Fruit fly (Drosophila melanogaster): Measurements from ENCODE around the gene Herc4.
A peak's percentile ranks its signal among the peaks of the same experiment; 100 is the strongest.

The Herc4 gene

DNA sequence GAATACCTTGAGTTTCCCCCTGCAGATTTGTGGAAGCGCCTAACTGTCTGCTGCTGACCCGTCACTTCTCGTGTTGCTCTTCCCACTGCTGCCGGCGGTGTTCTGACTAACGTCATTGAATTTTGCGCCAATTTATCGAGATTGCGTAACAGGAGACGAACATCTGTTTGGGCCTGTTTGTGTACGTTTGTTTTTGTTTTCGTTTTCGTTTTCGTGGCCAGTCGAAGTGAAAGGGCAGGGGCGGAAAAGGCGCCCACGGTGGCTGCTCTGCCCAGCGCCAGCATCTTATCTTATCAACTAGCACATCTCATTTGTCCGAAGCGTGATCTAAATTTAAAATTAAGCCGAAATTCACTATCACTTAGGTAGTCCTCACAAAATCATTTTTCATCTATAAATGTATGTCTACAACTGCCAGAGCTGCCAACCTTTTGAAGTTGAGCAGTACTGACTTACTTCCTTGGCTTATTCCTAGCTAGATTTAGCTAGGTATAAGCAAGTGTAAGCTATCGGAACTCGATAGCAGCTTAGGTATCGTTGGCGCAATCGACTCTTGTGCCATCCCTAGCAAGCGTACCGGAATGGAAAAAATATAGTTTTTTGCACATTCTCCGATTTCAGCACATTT lies 6.4 kb upstream of the Herc4 start, which contains the start of the genes Ctr9 and Nt5a:
Gene Ctr9, plus strand, starts transcription at position 220 of the 628 bp plus-strand sequence.
Gene Nt5a, minus strand, starts transcription at position 414 of the 628 bp plus-strand sequence.
- peak; percentile 14 for TF ChIP-seq CG17801 (GFP tag; optimal IDR thresholded peaks at IDR 0.05; ENCODE audit: partially characterized antibody)

DNA sequence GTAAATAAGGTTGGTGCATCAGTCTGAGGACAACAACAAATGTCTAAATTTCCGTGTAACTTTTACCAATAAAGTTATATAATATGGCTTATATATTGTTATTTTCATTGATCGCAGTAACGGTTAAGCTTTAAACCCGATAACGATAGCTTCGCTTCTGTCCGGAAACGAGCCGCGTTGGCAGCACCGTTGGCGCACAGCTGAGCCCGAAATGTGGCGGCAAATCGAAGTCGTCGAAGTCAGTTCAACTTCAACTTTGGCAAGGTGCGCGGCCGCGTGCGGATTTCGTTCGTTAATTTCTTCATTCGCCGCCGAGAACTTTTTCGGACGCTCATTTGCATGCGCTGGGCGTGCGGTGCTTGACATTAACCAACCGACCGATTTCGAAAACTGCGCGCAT lies 4.7 kb downstream of the Herc4 start, which contains the start of gene Myo61F:
Gene Myo61F, plus strand, starts transcription at position 240 of the 400 bp plus-strand sequence.
- peak; percentile 13 for TF ChIP-seq CG17801 (GFP tag; optimal IDR thresholded peaks at IDR 0.05; ENCODE audit: partially characterized antibody)

DNA sequence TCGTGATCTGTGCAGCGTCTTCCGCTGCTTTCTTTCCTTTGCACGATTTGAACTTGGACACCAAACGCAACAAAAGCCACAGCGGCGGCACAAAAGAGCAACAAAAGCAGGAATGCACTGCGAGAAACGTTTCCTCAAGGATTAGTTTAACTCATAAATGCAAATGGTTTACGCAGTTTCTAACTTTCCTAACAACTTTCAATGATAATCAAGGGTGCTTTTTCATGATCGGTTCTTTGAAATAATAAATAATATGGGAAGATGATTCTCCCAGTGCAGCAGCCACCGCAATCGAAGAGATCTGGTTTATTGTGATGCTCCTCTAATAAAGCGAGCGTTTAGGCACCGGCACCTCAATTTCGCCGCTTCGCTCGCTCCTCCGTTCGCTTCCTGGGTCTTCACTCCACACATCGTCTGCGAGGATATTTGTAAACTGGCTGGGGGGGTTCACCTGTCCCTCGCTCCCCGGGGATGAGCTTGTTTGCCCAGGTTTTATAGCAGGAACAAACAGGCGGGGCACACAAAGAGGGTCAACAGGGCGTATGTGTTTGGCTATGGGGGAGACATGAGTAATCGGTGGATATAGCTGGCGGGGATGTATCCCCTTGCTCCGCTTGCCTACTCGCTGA lies 5.7 kb downstream of the Herc4 start:
- TF ChIP-seq CG17801 (GFP tag; optimal IDR thresholded peaks at IDR 0.05; ENCODE audit: partially characterized antibody): no peak

DNA sequence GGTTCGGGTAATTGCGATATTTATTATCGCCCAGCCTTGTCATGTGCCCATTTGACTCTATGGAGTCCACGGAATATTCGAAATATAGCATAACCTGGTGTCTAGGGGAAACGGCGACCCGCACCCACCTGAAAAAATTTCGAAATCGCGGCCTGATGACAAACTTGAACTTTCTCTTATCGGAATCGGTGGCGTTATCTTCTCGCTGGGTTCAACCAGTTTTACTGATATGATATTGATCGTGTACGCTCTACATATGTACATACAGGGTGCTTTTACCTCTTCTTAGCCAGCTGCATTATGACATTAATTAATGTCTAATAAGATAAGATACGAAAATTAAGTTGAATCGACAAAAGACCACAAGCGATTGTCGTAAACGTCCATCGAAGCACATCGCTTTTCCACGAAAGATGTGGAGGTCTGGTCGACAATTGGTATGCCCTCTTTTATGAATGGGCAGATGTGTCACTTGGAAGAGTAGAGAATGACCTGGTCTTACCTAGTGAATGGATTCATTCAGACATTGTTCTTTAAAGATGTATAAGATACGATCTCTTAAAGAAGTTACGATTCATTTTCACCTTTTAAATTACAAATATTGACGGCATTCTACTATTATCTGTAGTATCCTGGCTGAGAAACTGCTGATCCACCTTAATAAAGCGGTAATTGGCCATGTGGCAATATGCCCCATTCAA lies 6.9 kb downstream of the Herc4 start:
- TF ChIP-seq CG17801 (GFP tag; optimal IDR thresholded peaks at IDR 0.05; ENCODE audit: partially characterized antibody): peak; percentile 62

DNA sequence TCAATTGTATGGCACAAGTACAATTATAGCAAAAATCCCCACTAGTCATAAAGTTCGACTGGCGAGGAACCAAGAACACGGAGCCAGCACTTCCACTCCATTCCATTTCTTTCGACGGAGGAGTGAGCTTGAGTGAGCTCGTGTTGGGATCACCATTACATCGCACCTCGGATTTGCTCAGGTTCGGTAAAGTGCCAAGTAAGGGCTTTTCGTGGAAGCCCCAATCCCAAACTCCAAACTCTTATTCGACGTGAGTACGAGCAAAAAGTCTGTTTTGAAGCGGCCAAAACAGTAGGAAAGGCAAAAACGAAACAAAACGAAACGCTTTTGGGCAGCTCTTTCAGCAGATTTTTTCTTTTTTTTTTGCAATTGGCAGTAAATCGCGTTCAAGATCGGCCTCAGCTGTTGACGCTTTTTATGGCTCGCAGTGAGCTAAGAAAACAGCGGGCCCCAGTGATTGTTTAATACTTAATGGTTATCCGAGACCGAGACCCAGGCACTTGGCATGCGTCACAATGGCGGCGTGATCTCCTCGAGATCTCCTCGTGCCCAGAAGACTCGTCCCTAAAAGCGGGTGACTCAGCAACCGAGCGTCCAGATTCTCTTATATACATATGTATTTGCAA lies 7.5 kb downstream of the Herc4 start:
- TF ChIP-seq CG17801 (GFP tag; optimal IDR thresholded peaks at IDR 0.05; ENCODE audit: partially characterized antibody): no peak

DNA sequence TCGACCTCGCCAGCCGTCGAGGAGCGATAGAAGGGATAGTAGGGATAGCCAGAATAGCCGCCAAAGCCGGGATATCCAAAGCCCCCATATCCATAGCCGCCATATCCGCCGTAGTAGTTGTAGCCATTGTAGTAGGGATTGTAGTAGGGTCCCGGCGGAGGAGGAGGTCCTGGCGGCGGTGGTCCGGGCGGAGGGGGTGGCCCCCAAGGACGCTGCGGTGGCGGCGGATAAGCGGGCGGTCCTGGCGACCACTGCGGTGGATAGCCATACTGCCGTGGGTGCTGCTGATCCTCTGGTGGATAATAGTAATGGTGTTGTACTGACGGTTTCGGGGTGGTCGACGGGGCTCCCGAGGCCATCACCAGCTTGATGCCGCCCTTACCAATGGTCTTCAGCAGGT lies 8.7 kb downstream of the Herc4 start:
- no peak for TF ChIP-seq CG17801 (GFP tag; optimal IDR thresholded peaks at IDR 0.05; ENCODE audit: partially characterized antibody)

DNA sequence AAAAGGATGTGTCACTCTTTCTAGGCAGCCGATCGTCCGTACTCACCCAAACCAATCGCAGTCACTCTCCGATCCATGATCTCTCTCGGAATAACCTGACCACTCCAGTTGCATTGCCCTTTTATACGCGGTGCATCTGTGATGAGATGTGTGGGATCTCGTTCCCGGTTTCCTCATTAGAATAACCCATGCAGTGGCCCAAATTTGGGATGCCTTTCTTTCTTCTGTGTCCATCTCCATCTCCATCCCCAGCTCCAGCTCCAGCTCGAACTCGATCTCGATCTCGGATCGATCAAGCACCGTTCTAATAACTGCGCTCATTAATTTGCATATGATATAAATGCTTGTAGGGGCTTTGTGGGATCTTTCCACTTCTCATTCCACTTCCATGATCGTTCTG lies 9.2 kb downstream of the Herc4 start, which contains the start of gene CG9184:
Gene CG9184, minus strand, starts transcription at position 101 of the 400 bp plus-strand sequence.
- TF ChIP-seq CG17801 (GFP tag; optimal IDR thresholded peaks at IDR 0.05; ENCODE audit: partially characterized antibody): no peak

DNA sequence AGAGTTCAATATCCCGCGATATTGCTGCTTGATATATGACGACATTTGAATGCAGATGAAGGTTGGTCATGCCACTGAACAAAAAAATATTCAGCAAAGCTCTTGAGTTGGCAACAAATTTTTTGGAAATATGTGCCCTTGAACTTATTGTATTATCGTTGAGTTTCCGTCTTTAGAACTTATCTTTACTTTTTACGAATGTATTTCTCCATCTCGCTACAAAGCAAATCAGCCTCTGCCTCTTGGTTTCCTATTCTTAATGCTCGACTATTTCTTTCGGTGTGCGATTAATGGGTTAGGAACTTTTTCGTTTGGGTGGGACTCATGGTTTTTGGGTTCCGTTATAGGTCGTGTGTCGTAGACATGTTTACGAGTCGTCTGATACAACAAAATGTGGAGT lies 9.6 kb downstream of the Herc4 start:
- TF ChIP-seq CG17801 (GFP tag; optimal IDR thresholded peaks at IDR 0.05; ENCODE audit: partially characterized antibody): no peak

DNA sequence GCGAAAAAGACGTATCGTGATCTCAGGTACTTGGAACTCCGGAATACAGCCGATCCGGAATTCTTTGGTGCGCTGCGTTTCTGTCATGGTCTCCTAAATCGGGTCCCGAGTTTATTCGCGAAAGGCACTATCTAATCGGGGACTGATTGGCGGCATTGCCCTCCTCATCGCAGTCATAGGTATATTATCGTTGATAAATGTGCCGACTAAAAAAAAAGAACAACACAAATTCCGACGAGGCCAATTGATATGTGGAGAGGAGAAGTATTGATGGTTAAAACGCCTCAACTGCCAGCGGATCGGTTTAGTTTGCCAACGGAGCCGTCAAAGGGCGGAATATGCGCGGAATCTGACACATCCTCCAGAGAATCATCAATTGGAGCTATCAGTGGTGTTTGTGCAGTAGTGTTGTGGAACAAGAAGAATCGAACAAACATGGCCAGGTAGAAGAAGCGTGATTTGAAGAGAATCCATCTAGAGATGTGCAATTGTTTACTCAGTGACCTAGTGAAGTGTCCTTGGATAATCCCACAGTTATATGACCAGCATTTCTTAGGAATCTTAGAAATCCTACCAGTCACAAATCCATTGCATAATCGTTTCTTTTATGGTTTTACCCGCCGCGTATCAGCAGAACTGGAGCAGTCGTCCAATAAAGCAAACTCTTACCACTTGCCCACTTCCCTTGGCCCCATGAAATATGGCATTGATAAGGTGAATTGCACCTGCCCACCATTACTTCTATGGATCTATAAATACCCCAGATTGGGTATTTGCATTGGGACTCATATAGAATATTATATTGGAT lies 11.5 kb downstream of the Herc4 start:
- no peak for TF ChIP-seq CG17801 (GFP tag; optimal IDR thresholded peaks at IDR 0.05; ENCODE audit: partially characterized antibody)

DNA sequence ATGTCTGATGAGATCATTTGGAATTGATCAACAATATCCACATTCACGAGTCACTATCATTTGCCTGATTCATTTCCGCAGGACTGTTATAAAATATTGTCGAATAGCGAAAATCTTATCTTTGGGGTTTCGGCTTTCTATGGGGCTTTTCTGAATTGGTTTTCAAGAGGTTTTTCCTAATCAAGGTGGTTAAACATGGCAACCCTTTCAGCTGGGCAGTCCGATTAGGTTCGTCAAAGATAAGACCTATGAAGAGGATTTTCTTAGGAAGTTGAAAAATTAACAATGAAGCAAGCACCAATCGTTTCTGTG lies 12.1 kb downstream of the Herc4 start:
- no peak for TF ChIP-seq CG17801 (GFP tag; optimal IDR thresholded peaks at IDR 0.05; ENCODE audit: partially characterized antibody)

DNA sequence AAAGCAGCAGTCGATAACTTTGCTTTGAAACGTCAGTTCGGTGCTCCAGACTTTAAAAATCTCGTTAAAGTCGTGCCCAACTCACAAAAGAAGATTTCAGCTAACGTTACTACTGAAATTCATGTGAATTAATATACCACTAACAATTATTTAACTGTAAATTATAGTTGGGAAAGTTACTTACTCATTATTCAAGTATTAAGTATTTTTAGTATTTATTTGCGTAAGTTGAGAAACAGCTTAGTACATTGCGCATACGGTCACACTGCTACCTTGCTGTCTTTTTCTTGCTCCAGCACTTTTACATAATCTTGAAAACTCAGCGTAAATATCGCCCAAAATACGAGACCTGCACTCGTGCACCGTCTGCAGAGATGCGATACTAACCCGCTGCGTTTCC lies 16.2 kb downstream of the Herc4 start, which contains the start of gene ND-ACP:
Gene ND-ACP, plus strand, starts transcription at position 226 of the 400 bp plus-strand sequence.
- no peak for TF ChIP-seq CG17801 (GFP tag; optimal IDR thresholded peaks at IDR 0.05; ENCODE audit: partially characterized antibody)

DNA sequence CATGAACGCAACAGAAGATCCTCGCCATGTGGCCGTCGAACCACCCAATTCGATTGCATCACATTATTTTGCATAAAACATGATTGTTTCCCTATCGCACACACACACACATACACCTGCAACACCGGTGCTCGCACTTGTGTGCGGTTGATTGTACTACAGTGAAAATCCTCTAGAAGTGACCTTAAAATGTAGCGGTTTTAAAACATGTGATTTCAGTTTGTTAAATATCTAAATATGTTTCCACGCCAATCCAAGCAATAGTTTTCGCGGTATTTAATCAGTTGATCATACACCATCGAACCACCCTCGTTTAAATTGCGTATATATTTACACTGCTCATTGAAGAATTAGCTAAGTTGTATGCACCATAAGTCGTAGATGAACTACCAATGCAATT lies 16.9 kb downstream of the Herc4 start:
- TF ChIP-seq CG17801 (GFP tag; optimal IDR thresholded peaks at IDR 0.05; ENCODE audit: partially characterized antibody): no peak

DNA sequence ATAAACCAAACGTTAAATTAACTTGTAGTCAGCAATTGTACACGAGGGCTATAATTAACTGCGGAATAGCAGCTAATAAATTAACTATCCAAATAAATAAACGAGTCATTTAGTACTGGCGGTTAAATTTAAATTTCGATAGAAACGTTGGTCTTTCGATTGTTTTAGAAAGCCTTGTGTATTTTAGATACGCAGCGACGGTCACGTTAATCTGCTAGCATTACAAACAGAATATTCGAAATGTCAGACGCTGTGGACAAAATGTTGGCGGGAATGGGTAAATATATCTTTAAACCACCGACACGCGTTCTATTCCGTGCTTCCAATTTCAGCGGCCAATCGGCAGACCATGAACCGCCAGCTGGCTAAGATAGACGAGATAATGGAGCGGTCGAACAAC lies 18.0 kb downstream of the Herc4 start, which contains the start of gene msd1:
Gene msd1, plus strand, starts transcription at position 203 of the 400 bp plus-strand sequence.
- no peak for TF ChIP-seq CG17801 (GFP tag; optimal IDR thresholded peaks at IDR 0.05; ENCODE audit: partially characterized antibody)

DNA sequence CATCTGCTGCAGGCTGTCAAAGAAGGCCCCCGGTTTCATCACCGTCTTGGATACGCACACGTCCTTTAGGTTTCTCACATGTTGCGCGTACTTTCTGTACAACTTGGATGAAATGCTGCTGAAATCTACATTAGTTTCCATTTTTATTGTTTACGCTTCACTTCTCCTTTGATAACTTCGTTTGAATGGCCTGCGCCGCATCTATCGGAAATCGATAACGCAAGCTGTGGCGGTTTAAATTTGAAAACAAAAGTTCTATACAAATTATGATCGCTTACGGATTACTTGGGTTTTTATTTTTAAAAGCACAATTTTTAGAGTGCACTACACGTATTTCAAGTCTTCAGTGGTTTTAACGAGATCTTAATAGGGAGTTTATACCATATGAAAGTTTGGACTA lies 19.5 kb downstream of the Herc4 start, which contains the start of gene msd5:
Gene msd5, minus strand, starts transcription at position 174 of the 400 bp plus-strand sequence.
- TF ChIP-seq CG17801 (GFP tag; optimal IDR thresholded peaks at IDR 0.05; ENCODE audit: partially characterized antibody): no peak
